Fruit fly (Drosophila melanogaster) whole organism, prepupa: Measurements from ENCODE around the gene Rga.

Experiments used
- Blimp-1 ChIP-seq: fragments of 200-800 bp; sonication (Bioruptor generic); optimal IDR thresholded peaks from 3 replicates; lab custom pipeline; 2017; ENCODE audit warnings: missing biosample characterization, missing genetic modification characterization, mild to moderate bottlenecking, moderate library complexity, missing genetic modification reagents
- CG10631 ChIP-seq: fragments of 200-800 bp; sonication (Bioruptor generic); optimal IDR thresholded peaks from 2 replicates; lab custom pipeline; 2016; ENCODE audit warnings: missing biosample characterization, missing genetic modification characterization
- CG11294 ChIP-seq: fragments of 200-800 bp; sonication (Bioruptor generic); IDR thresholded peaks from 2 replicates; pipeline ENCODE4 v1.3.6; 2022; ENCODE audit warnings: missing biosample characterization, missing genetic modification characterization
- CG11762 ChIP-seq: fragments of 200-800 bp; sonication (Bioruptor generic); optimal IDR thresholded peaks from 3 replicates; lab custom pipeline; 2016; ENCODE audit warnings: missing biosample characterization, missing genetic modification characterization; ENCODE audit not compliant: insufficient read depth
- CG11902 ChIP-seq: fragments of 200-800 bp; sonication (Bioruptor generic); optimal IDR thresholded peaks from 3 replicates; lab custom pipeline; 2016; ENCODE audit warnings: missing biosample characterization, missing genetic modification characterization
- CG15336 ChIP-seq: fragments of 200-800 bp; sonication (Bioruptor generic); IDR thresholded peaks from 2 replicates; pipeline ENCODE4 v1.3.6; 2022; ENCODE audit warnings: missing biosample characterization, missing genetic modification characterization
- CG1621 ChIP-seq: fragments of 200-800 bp; sonication (Bioruptor generic); optimal IDR thresholded peaks from 3 replicates; lab custom pipeline; 2018; ENCODE audit warnings: missing biosample characterization, mild to moderate bottlenecking, missing genetic modification characterization
- CG16779 ChIP-seq: fragments of 200-800 bp; sonication (Bioruptor generic); optimal IDR thresholded peaks from 3 replicates; lab custom pipeline; 2017; ENCODE audit warnings: missing biosample characterization, mild to moderate bottlenecking, missing genetic modification characterization
- CG3032 ChIP-seq: fragments of 200-800 bp; optimal IDR thresholded peaks from 2 replicates; lab custom pipeline; 2019; ENCODE audit warnings: missing biosample characterization, mild to moderate bottlenecking, missing genetic modification characterization, moderate library complexity
- CG31627 ChIP-seq: fragments of 200-800 bp; sonication (Bioruptor generic); optimal IDR thresholded peaks from 3 replicates; lab custom pipeline; 2016; ENCODE audit warnings: missing biosample characterization, missing genetic modification characterization
- CG32006 ChIP-seq: fragments of 200-800 bp; sonication (Bioruptor generic); optimal IDR thresholded peaks from 3 replicates; lab custom pipeline; 2017; ENCODE audit warnings: missing biosample characterization, mild to moderate bottlenecking, missing genetic modification characterization
- CG34406 ChIP-seq: fragments of 200-800 bp; sonication (Bioruptor generic); optimal IDR thresholded peaks from 3 replicates; lab custom pipeline; 2016; ENCODE audit warnings: missing biosample characterization, missing genetic modification characterization
- CG4318 ChIP-seq: fragments of 200-800 bp; sonication (Bioruptor generic); optimal IDR thresholded peaks from 3 replicates; lab custom pipeline; 2017; ENCODE audit warnings: missing biosample characterization, mild to moderate bottlenecking, missing genetic modification characterization
- CG6163 ChIP-seq: fragments of 200-800 bp; sonication (Bioruptor generic); IDR thresholded peaks from 3 replicates; pipeline ENCODE4 v1.3.6; 2022; ENCODE audit warnings: missing biosample characterization, missing genetic modification characterization
- CG6276 ChIP-seq: fragments of 200-800 bp; sonication (Bioruptor generic); optimal IDR thresholded peaks from 2 replicates; lab custom pipeline; 2017; ENCODE audit warnings: missing biosample characterization, mild to moderate bottlenecking, missing genetic modification characterization
- CG6792 ChIP-seq: fragments of 200-800 bp; sonication (Bioruptor generic); optimal IDR thresholded peaks from 3 replicates; lab custom pipeline; 2016; ENCODE audit warnings: missing biosample characterization, missing genetic modification characterization
- CG8119 ChIP-seq: fragments of 200-800 bp; sonication (Bioruptor generic); IDR thresholded peaks from 3 replicates; pipeline ENCODE4 v1.3.6; 2022; ENCODE audit warnings: missing biosample characterization, missing genetic modification characterization
- Ets21C ChIP-seq: fragments of 200-800 bp; sonication (Bioruptor generic); optimal IDR thresholded peaks from 3 replicates; lab custom pipeline; 2016; ENCODE audit warnings: missing biosample characterization, missing genetic modification characterization
- Ets96B ChIP-seq: fragments of 200-800 bp; optimal IDR thresholded peaks from 2 replicates; lab custom pipeline; 2019; ENCODE audit warnings: missing biosample characterization, mild to moderate bottlenecking, missing genetic modification characterization, moderate library complexity
- Gug ChIP-seq: fragments of 200-800 bp; sonication (Bioruptor generic); IDR thresholded peaks from 2 replicates; pipeline ENCODE4 v1.3.6; 2022; ENCODE audit warnings: missing biosample characterization, missing genetic modification characterization
- Hr38 ChIP-seq: sonication (Bioruptor generic); optimal IDR thresholded peaks from 2 replicates; lab custom pipeline; 2016; ENCODE audit warnings: missing biosample characterization, missing genetic modification characterization
- Hr4 ChIP-seq: fragments of 200-800 bp; sonication (Bioruptor generic); optimal IDR thresholded peaks from 3 replicates; lab custom pipeline; 2016; ENCODE audit warnings: missing biosample characterization, missing genetic modification characterization
- Sox102F ChIP-seq: fragments of 200-800 bp; sonication (Bioruptor generic); optimal IDR thresholded peaks from 2 replicates; lab custom pipeline; 2016; ENCODE audit warnings: missing biosample characterization, mild to moderate bottlenecking, missing genetic modification characterization
- Sox14 ChIP-seq: fragments of 200-800 bp; sonication (Bioruptor generic); optimal IDR thresholded peaks from 3 replicates; lab custom pipeline; 2016; ENCODE audit warnings: missing biosample characterization, missing genetic modification characterization
- Sox15 ChIP-seq: fragments of 200-800 bp; sonication (Bioruptor generic); optimal IDR thresholded peaks from 3 replicates; lab custom pipeline; 2016; ENCODE audit warnings: missing biosample characterization, missing genetic modification characterization
- achi ChIP-seq: fragments of 200-800 bp; sonication (Bioruptor generic); optimal IDR thresholded peaks from 3 replicates; lab custom pipeline; 2016; ENCODE audit warnings: missing biosample characterization, missing genetic modification characterization
- acj6 ChIP-seq: fragments of 200-800 bp; sonication (Bioruptor generic); optimal IDR thresholded peaks from 3 replicates; lab custom pipeline; 2016; ENCODE audit warnings: missing biosample characterization, missing genetic modification characterization
- cyc ChIP-seq: fragments of 200-800 bp; sonication (Bioruptor generic); optimal IDR thresholded peaks from 3 replicates; lab custom pipeline; 2016; ENCODE audit warnings: missing biosample characterization, missing genetic modification characterization
- dac ChIP-seq: fragments of 200-800 bp; sonication (Bioruptor generic); optimal IDR thresholded peaks from 2 replicates; lab custom pipeline; 2017; ENCODE audit warnings: missing biosample characterization, mild to moderate bottlenecking, missing genetic modification characterization
- dsx ChIP-seq: fragments of 200-800 bp; optimal IDR thresholded peaks from 3 replicates; lab custom pipeline; 2019; ENCODE audit warnings: missing biosample characterization, mild to moderate bottlenecking, missing genetic modification characterization, moderate library complexity; ENCODE audit not compliant: poor library complexity, severe bottlenecking
- esn ChIP-seq: fragments of 200-800 bp; sonication (Bioruptor generic); optimal IDR thresholded peaks from 2 replicates; lab custom pipeline; 2016; ENCODE audit warnings: missing biosample characterization, mild to moderate bottlenecking, missing genetic modification characterization, moderate library complexity
- fd59A ChIP-seq: fragments of 200-800 bp; sonication (Bioruptor generic); optimal IDR thresholded peaks from 2 replicates; lab custom pipeline; 2017; ENCODE audit warnings: missing biosample characterization, mild to moderate bottlenecking, missing genetic modification characterization, missing genetic modification reagents
- fkh ChIP-seq: fragments of 200-800 bp; sonication (Bioruptor generic); optimal IDR thresholded peaks from 3 replicates; lab custom pipeline; 2017; ENCODE audit warnings: missing biosample characterization, mild to moderate bottlenecking, missing genetic modification characterization, moderate library complexity
- net ChIP-seq: fragments of 200-800 bp; sonication (Bioruptor generic); optimal IDR thresholded peaks from 3 replicates; lab custom pipeline; 2016; ENCODE audit warnings: missing biosample characterization, missing genetic modification characterization
- pdm3 ChIP-seq: fragments of 200-800 bp; sonication (Bioruptor generic); optimal IDR thresholded peaks from 3 replicates; lab custom pipeline; 2016; ENCODE audit warnings: missing biosample characterization, missing genetic modification characterization
- salr ChIP-seq, 2 experiments: fragments of 200-800 bp; sonication (Bioruptor generic); optimal IDR thresholded peaks; 3 replicates each; lab custom pipeline; 2016 to 2018; ENCODE audit warnings: missing biosample characterization in 2 of 2, missing genetic modification characterization in 2 of 2, mild to moderate bottlenecking in 1 of 2
- spab ChIP-seq: fragments of 200-800 bp; sonication (Bioruptor generic); optimal IDR thresholded peaks from 2 replicates; lab custom pipeline; 2017; ENCODE audit warnings: missing biosample characterization, mild to moderate bottlenecking, missing genetic modification characterization, missing genetic modification reagents
- ss ChIP-seq, 2 experiments: fragments of 200-800 bp; sonication (Bioruptor generic); optimal IDR thresholded peaks; 2 replicates in 1 of 2; 3 replicates in 1 of 2; lab custom pipeline; 2017 to 2018; ENCODE audit warnings: mild to moderate bottlenecking in 2 of 2, missing biosample characterization in 2 of 2, missing genetic modification characterization in 2 of 2, moderate library complexity in 1 of 2
- svp ChIP-seq: fragments of 200-800 bp; sonication (Bioruptor generic); peaks from one replicate; lab custom pipeline; 2016; ENCODE audit warnings: missing biosample characterization, missing genetic modification characterization

The Rga gene

DNA sequence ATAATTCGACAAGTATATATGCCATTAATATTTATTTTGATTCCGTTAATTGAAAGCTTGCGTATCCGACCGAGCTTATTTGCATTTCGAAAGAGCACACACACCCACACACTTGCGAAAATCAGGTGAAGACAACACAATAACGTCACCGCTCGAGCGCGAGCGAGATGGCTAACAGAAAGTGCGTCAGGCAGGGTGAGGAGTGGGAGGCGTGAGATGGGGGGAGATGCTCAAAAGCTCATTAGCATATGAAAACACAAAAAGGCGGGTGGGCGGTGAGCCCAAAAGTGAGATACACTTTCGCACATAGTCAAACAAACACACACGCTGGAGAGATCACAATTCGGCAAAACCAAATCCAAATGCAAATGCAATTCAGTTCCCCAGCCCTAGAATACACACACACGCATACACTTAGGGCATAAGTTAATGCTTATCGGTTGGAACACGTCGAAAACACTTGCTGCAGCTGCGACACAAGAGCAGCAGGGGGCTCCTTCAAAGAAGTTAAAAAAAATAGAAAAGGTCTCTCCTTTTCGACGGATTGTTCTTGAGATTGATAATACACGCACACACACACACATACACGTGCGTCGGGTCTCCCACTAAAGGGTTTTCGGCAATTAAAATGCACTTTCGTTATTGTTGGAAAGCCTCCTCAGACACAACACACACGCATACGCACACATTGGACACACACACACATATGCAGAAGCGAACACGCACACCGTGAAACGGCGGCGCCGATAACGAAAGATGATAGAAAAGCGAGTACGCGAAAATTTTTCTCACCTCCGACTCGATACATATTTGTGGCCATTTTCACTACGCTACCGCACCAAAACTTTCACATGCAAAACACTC is 35.0 kb upstream of the Rga start (continued):
- TF ChIP-seq CG6163 (GFP tag; lab: Robert Waterston, UW) (0 out of 3 replicates have a peak, but pooled peaks have one; percentile 38), spab (GFP tag; lab: Kevin White, UChicago) (no peak), achi (GFP tag; lab: Kevin White, UChicago) (no peak), CG6276 (GFP tag; lab: Kevin White, UChicago) (no peak), fkh (peak; percentile 41), Sox102F (GFP tag; lab: Kevin White, UChicago) (no peak), fd59A (GFP tag; lab: Kevin White, UChicago) (no peak), CG11902 (no peak)

DNA sequence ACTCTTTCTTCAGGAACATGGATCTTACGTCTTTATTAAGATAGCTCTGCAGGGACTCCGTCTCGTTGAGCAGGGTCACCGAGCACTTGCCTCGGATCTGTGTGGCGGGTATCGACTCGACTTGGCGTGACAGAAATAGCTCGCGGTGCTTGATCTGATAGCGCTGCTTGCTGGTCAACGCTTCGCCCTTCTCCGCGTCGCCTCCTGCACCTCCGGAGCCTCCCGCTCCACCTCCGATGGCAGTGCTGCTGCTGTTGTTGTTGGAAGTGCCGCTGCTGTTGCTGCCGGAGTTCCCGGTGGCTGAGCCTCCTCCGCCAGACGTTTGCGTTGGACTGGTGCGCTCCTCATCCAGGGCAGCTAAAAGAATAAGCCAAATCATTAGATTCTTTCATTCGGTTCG is 30.5 kb upstream of the Rga start:
- TF ChIP-seq Sox15 (GFP tag; lab: Kevin White, UChicago): no peak
- peak; percentile 86 for TF ChIP-seq svp (GFP tag; lab: Kevin White, UChicago)
- TF ChIP-seq, all 60 proteins: peak for 1

DNA sequence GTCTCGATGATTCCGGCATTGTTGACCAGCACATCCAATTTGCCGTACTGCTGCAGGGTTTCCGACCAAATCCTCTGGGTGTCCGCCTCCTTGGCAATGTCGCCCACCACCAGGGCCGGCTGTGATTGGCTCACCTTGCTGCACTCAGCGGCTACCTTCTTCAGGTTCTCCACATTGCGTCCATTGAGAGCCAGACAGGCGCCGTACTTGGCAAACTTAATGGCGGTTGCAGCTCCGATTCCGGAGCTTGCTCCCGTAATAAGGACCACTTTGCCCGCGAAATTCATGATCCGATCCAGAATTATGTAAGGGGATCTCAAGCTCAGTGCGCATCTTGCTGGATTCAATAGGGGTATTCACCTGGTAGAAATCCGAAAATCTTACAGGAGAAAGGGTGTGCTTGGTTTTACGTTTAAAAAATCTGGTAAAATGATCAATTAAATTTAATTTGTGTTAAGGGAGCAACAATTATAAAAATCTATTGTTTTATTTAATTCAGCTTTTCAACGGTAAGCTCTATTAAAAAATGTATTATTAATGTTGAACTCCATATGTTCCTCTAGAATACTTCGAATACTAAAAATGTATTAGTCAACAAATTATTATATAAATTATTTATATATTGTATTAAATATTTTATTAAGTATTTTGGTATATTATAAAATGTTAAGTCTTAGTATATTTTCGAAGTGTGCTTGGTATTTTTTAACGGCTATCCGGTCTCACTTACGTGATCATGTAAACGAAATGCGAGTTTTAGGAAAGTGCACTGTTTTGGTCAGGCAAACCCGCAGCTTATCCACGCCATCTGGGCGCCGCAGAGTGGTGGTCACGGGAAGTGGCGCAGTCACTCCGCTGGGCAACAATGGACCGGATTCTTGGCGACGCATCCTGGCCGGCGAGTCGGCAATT is 23.9 kb upstream of the Rga start, which contains the start of the genes CG31548 and CG12170:
Gene CG31548, minus strand, starts transcription at position 334 of the 912 bp plus-strand sequence.
Gene CG12170, plus strand, starts transcription at position 716 of the 912 bp plus-strand sequence.
- TF ChIP-seq CG1621 (tag; lab: Kevin White, UChicago) (no peak), cyc (GFP tag; lab: Kevin White, UChicago) (peak; percentile 34), CG8119 (GFP tag; lab: Robert Waterston, UW) (peak; percentile 55; the same call in 2 of the 3 replicates), CG16779 (tag; lab: Kevin White, UChicago) (no peak), CG32006 (no peak), dsx (GFP tag; lab: Kevin White, UChicago) (no peak), CG4318 (no peak), CG31627 (GFP tag; lab: Kevin White, UChicago) (peak; percentile 56), esn (GFP tag; lab: Kevin White, UChicago) (peak; percentile 69), ss (GFP tag; optimal IDR thresholded peaks at IDR 0.05; lab: Kevin White, UChicago) (no peak), Sox15 (GFP tag; lab: Kevin White, UChicago) (peak; percentile 27), CG34406 (GFP tag; lab: Kevin White, UChicago) (no peak), CG3032 (tag; lab: Kevin White, UChicago) (peak; percentile 38), Blimp-1 (GFP tag; lab: Kevin White, UChicago) (no peak), Hr38 (GFP tag; lab: Kevin White, UChicago) (no peak), dac (GFP tag; lab: Kevin White, UChicago) (no peak), Hr4 (GFP tag; lab: Kevin White, UChicago) (no peak), Ets96B (tag; lab: Kevin White, UChicago) (no peak), pdm3 (GFP tag; lab: Kevin White, UChicago) (no peak), Gug (GFP tag; lab: Robert Waterston, UW) (no peak), CG6163 (GFP tag; lab: Robert Waterston, UW) (peak; percentile 47; the same call in 2 of the 3 replicates), CG10631 (GFP tag; lab: Kevin White, UChicago) (no peak), net (GFP tag; lab: Kevin White, UChicago) (no peak), fd59A (GFP tag; lab: Kevin White, UChicago) (no peak), svp (GFP tag; lab: Kevin White, UChicago) (peak; percentile 63), CG6792 (GFP tag; lab: Kevin White, UChicago) (peak; percentile 40), Ets21C (GFP tag; lab: Kevin White, UChicago) (no peak), CG11294 (GFP tag; lab: Robert Waterston, UW) (no peak), salr (GFP tag; optimal IDR thresholded peaks at IDR 0.05; lab: Kevin White, UChicago) (no peak), CG15336 (GFP tag; lab: Robert Waterston, UW) (peak; percentile 59), spab (GFP tag; lab: Kevin White, UChicago) (no peak), CG11902 (no peak), Sox14 (GFP tag; lab: Kevin White, UChicago) (no peak), acj6 (no peak), CG11762 (no peak)
